Fruit fly (Drosophila melanogaster) whole organism, pupa: Measurements from ENCODE around the gene ENGase.

ENCODE experiments used
- CG14655 ChIP-seq: fragments of 200-800 bp; sonication (Bioruptor generic); optimal IDR thresholded peaks from 3 replicates; lab custom pipeline; 2017; ENCODE audit warnings: mild to moderate bottlenecking, missing biosample characterization, missing genetic modification reagents, missing genetic modification characterization
- CG34367 ChIP-seq: fragments of 200-800 bp; sonication (Bioruptor generic); optimal IDR thresholded peaks from 2 replicates; lab custom pipeline; 2018; ENCODE audit warnings: missing biosample characterization, mild to moderate bottlenecking, missing genetic modification characterization
- CG4496 ChIP-seq: fragments of 200-800 bp; sonication (Bioruptor generic); IDR thresholded peaks from 3 replicates; pipeline ENCODE4 v1.3.6; 2022; ENCODE audit warnings: missing biosample characterization, missing genetic modification characterization
- Snoo ChIP-seq: fragments of 200-800 bp; sonication (Bioruptor generic); optimal IDR thresholded peaks from 3 replicates; lab custom pipeline; 2017; ENCODE audit warnings: missing biosample characterization, mild to moderate bottlenecking, missing genetic modification characterization, inconsistent platforms

dm6 chrX:17443880-17444279 is 20.5 kb downstream of the ENGase start, which contains the start of the genes CG12994 and CG46464:
- no peak for TF ChIP-seq Snoo (tag; lab: Kevin White, UChicago)
- TF ChIP-seq CG34367: no peak
- TF ChIP-seq CG14655 (GFP tag; lab: Kevin White, UChicago): no peak
- no peak for TF ChIP-seq CG4496
